Fruit fly (Drosophila melanogaster) whole organism, embryonic: ENCODE results near the gene ND-B18.

Source experiments
- Asciz ChIP-seq: fragments of 200-800 bp; sonication (Bioruptor generic); optimal IDR thresholded peaks from 2 replicates; lab custom pipeline; 2017; ENCODE audit warnings: missing biosample characterization, mild to moderate bottlenecking, missing genetic modification characterization, missing genetic modification reagents
- Bteb2 ChIP-seq: fragments of 200-800 bp; sonication (Bioruptor generic); optimal IDR thresholded peaks from 2 replicates; lab custom pipeline; 2016; ENCODE audit warnings: missing biosample characterization, missing genetic modification characterization
- CG1024 ChIP-seq: fragments of 200-800 bp; sonication (Bioruptor generic); IDR thresholded peaks from 2 replicates; pipeline ENCODE4 v1.3.6; 2022; ENCODE audit warnings: missing biosample characterization, missing genetic modification characterization
- CG10267 ChIP-seq: fragments of 200-800 bp; sonication (Bioruptor generic); optimal IDR thresholded peaks from 2 replicates; lab custom pipeline; 2018; ENCODE audit warnings: missing biosample characterization, mild to moderate bottlenecking, missing genetic modification characterization, moderate library complexity
- CG10274 ChIP-seq: fragments of 200-800 bp; sonication (Bioruptor generic); optimal IDR thresholded peaks from 3 replicates; lab custom pipeline; 2017; ENCODE audit warnings: missing biosample characterization, mild to moderate bottlenecking, missing genetic modification characterization
- CG10431 ChIP-seq: fragments of 200-800 bp; sonication (Bioruptor generic); optimal IDR thresholded peaks from 3 replicates; lab custom pipeline; 2018; ENCODE audit warnings: missing biosample characterization, mild to moderate bottlenecking, missing genetic modification characterization
- CG10543 ChIP-seq: fragments of 200-800 bp; sonication (Bioruptor generic); optimal IDR thresholded peaks from 3 replicates; lab custom pipeline; 2017; ENCODE audit warnings: missing biosample characterization, mild to moderate bottlenecking, missing genetic modification characterization, moderate library complexity
- CG11247 ChIP-seq: fragments of 200-800 bp; sonication (Bioruptor generic); IDR thresholded peaks from 2 replicates; pipeline ENCODE4 v1.3.6; 2022; ENCODE audit warnings: missing biosample characterization, missing genetic modification characterization
- CG11456 ChIP-seq: fragments of 200-800 bp; sonication (Bioruptor generic); IDR thresholded peaks from 3 replicates; pipeline ENCODE4 v1.3.6; 2022; ENCODE audit warnings: missing biosample characterization, missing genetic modification characterization
- CG11695 ChIP-seq: fragments of 200-800 bp; sonication (Bioruptor generic); IDR thresholded peaks from 3 replicates; pipeline ENCODE4 v1.3.6; 2022; ENCODE audit warnings: missing biosample characterization, missing genetic modification characterization
- CG12659 ChIP-seq: fragments of 200-800 bp; sonication (Bioruptor generic); optimal IDR thresholded peaks from 3 replicates; lab custom pipeline; 2017; ENCODE audit warnings: mild to moderate bottlenecking, missing biosample characterization, missing genetic modification reagents, missing genetic modification characterization
- CG16813 ChIP-seq: fragments of 200-800 bp; sonication (Bioruptor generic); IDR thresholded peaks from 3 replicates; pipeline ENCODE4 v1.3.6; 2022; ENCODE audit warnings: missing biosample characterization, missing genetic modification characterization; ENCODE audit not compliant: partially characterized antibody
- CG17802 ChIP-seq: fragments of 200-800 bp; sonication (Bioruptor generic); optimal IDR thresholded peaks from 2 replicates; lab custom pipeline; 2018; ENCODE audit warnings: missing biosample characterization, mild to moderate bottlenecking, missing genetic modification characterization, moderate library complexity
- CG17912 ChIP-seq: fragments of 200-800 bp; sonication (Bioruptor generic); optimal IDR thresholded peaks from 2 replicates; lab custom pipeline; 2018; ENCODE audit warnings: missing biosample characterization, mild to moderate bottlenecking, missing genetic modification characterization
- CG2199 ChIP-seq: fragments of 200-800 bp; sonication (Bioruptor generic); IDR thresholded peaks from 3 replicates; pipeline ENCODE4 v1.3.6; 2022; ENCODE audit warnings: missing biosample characterization, missing genetic modification characterization
- CG2678 ChIP-seq: fragments of 200-800 bp; sonication (Bioruptor generic); optimal IDR thresholded peaks from 3 replicates; lab custom pipeline; 2019; ENCODE audit warnings: missing biosample characterization, mild to moderate bottlenecking, missing genetic modification characterization, moderate library complexity
- CG33213 ChIP-seq: fragments of 200-800 bp; sonication (Bioruptor generic); optimal IDR thresholded peaks from 3 replicates; lab custom pipeline; 2016; ENCODE audit warnings: missing biosample characterization, missing genetic modification characterization
- CG3726 ChIP-seq: fragments of 200-800 bp; sonication (Bioruptor generic); IDR thresholded peaks from 3 replicates; pipeline ENCODE4, ENCODE4 v1.3.6; 2022; ENCODE audit warnings: missing biosample characterization, missing genetic modification characterization
- CG6791 ChIP-seq: fragments of 200-800 bp; sonication (Bioruptor generic); IDR thresholded peaks from 3 replicates; pipeline ENCODE4 v1.3.6; 2022; ENCODE audit warnings: missing biosample characterization, missing genetic modification characterization; ENCODE audit not compliant: partially characterized antibody
- CG7556 ChIP-seq: fragments of 200-800 bp; sonication (Bioruptor generic); optimal IDR thresholded peaks from 2 replicates; lab custom pipeline; 2017; ENCODE audit warnings: missing biosample characterization, mild to moderate bottlenecking, missing genetic modification characterization
- CG9797 ChIP-seq: fragments of 200-800 bp; sonication (Bioruptor generic); optimal IDR thresholded peaks from 3 replicates; lab custom pipeline; 2018; ENCODE audit warnings: missing biosample characterization, mild to moderate bottlenecking, missing genetic modification characterization
- Camta ChIP-seq: fragments of 200-800 bp; sonication (Bioruptor generic); optimal IDR thresholded peaks from 2 replicates; lab custom pipeline; 2016; ENCODE audit warnings: missing biosample characterization, missing genetic modification characterization
- CkIIα-i1 ChIP-seq: fragments of 200-800 bp; sonication (Bioruptor generic); IDR thresholded peaks from 2 replicates; pipeline ENCODE4 v1.3.6; 2022; ENCODE audit warnings: missing biosample characterization, missing genetic modification characterization
- D19A ChIP-seq: fragments of 200-800 bp; optimal IDR thresholded peaks from 3 replicates; lab custom pipeline; 2019; ENCODE audit warnings: missing biosample characterization, mild to moderate bottlenecking, missing genetic modification characterization, moderate library complexity
- Dip2 ChIP-seq: fragments of 200-800 bp; sonication (Bioruptor generic); IDR thresholded peaks from 2 replicates; pipeline ENCODE4 v1.3.6; 2022; ENCODE audit warnings: missing biosample characterization, missing genetic modification characterization
- Hmr ChIP-seq: fragments of 200-800 bp; sonication (Bioruptor generic); optimal IDR thresholded peaks from 3 replicates; lab custom pipeline; 2017; ENCODE audit warnings: mild to moderate bottlenecking, missing biosample characterization, missing genetic modification reagents, missing genetic modification characterization
- Hmx ChIP-seq: fragments of 200-800 bp; sonication (Bioruptor generic); optimal IDR thresholded peaks from 2 replicates; lab custom pipeline; 2016; ENCODE audit warnings: missing biosample characterization, missing genetic modification characterization
- Taf1 ChIP-seq: fragments of 200-800 bp; sonication (Bioruptor generic); IDR thresholded peaks from 2 replicates; pipeline ENCODE4 v1.3.6; 2022; ENCODE audit warnings: missing biosample characterization, missing genetic modification characterization
- Usf ChIP-seq: fragments of 200-800 bp; sonication (Bioruptor generic); optimal IDR thresholded peaks from 2 replicates; lab custom pipeline; 2017; ENCODE audit warnings: missing genotype, missing biosample characterization, missing genetic modification characterization
- al ChIP-seq: fragments of 200-800 bp; sonication (Bioruptor generic); IDR thresholded peaks from 2 replicates; pipeline ENCODE4 v1.3.6; 2022; ENCODE audit warnings: missing biosample characterization, missing genetic modification characterization
- br ChIP-seq: fragments of >200 bp; optimal IDR thresholded peaks from 2 replicates; lab custom pipeline; 2017
- fd64A ChIP-seq: fragments of 200-800 bp; sonication (Bioruptor generic); optimal IDR thresholded peaks from 3 replicates; lab custom pipeline; 2018; ENCODE audit warnings: missing biosample characterization, mild to moderate bottlenecking, missing genetic modification characterization
- gcm ChIP-seq: fragments of 200-800 bp; sonication (Bioruptor generic); optimal IDR thresholded peaks from 2 replicates; lab custom pipeline; 2019; ENCODE audit warnings: missing biosample characterization, mild to moderate bottlenecking, missing genetic modification characterization, moderate library complexity
- h ChIP-seq: fragments of >200 bp; optimal IDR thresholded peaks from 2 replicates; lab custom pipeline; 2017
- hkb ChIP-seq, 2 experiments: fragments of 200-800 bp in 1 of 2; fragments of >200 bp in 1 of 2; sonication (Bioruptor generic) in 1 of 2; IDR thresholded peaks in 1 of 2; optimal IDR thresholded peaks in 1 of 2; 2 replicates each; pipeline versions ENCODE4 v1.3.6 to Lab custom; 2017 to 2022; ENCODE audit warnings: missing biosample characterization in 1 of 2, missing genetic modification characterization in 1 of 2
- jumu ChIP-seq: fragments of 200-800 bp; sonication (Bioruptor generic); optimal IDR thresholded peaks from 3 replicates; lab custom pipeline; 2016; ENCODE audit warnings: missing biosample characterization, missing genetic modification characterization
- kah ChIP-seq: fragments of 200-800 bp; sonication (Bioruptor generic); optimal IDR thresholded peaks from 2 replicates; lab custom pipeline; 2018; ENCODE audit warnings: missing biosample characterization, mild to moderate bottlenecking, missing genetic modification characterization
- odd ChIP-seq: fragments of 200-800 bp; sonication (Bioruptor generic); optimal IDR thresholded peaks from 2 replicates; lab custom pipeline; 2017; ENCODE audit warnings: missing biosample characterization, mild to moderate bottlenecking, missing genetic modification characterization
- pfk ChIP-seq: fragments of 200-800 bp; sonication (Bioruptor generic); optimal IDR thresholded peaks from 2 replicates; lab custom pipeline; 2018; ENCODE audit warnings: missing biosample characterization, mild to moderate bottlenecking, missing genetic modification characterization, moderate library complexity
- pho ChIP-seq: fragments of 200-800 bp; sonication (Bioruptor generic); optimal IDR thresholded peaks from 2 replicates; lab custom pipeline; 2016; ENCODE audit warnings: missing biosample characterization, missing genetic modification characterization
- psq ChIP-seq: fragments of 200-800 bp; sonication (Bioruptor generic); optimal IDR thresholded peaks from 2 replicates; lab custom pipeline; 2017; ENCODE audit warnings: missing biosample characterization, missing genetic modification characterization
- repo ChIP-seq: fragments of 200-800 bp; sonication (Bioruptor generic); optimal IDR thresholded peaks from 2 replicates; lab custom pipeline; 2016; ENCODE audit warnings: missing biosample characterization, missing genetic modification characterization
- shn ChIP-seq: fragments of 200-800 bp; sonication (Bioruptor generic); optimal IDR thresholded peaks from 3 replicates; lab custom pipeline; 2016; ENCODE audit warnings: missing biosample characterization, missing genetic modification characterization
- sna ChIP-seq: fragments of 200-800 bp; sonication (Bioruptor generic); IDR thresholded peaks from 2 replicates; pipeline ENCODE4 v1.3.6; 2022; ENCODE audit warnings: missing biosample characterization, missing genetic modification characterization; ENCODE audit not compliant: partially characterized antibody
- tna ChIP-seq: fragments of 200-800 bp; sonication (Bioruptor generic); IDR thresholded peaks from 2 replicates; pipeline ENCODE4 v1.3.6; 2022; ENCODE audit warnings: missing biosample characterization, missing genetic modification characterization; ENCODE audit not compliant: partially characterized antibody
- trem ChIP-seq: fragments of 200-800 bp; optimal IDR thresholded peaks from 3 replicates; lab custom pipeline; 2019; ENCODE audit warnings: missing biosample characterization, mild to moderate bottlenecking, missing genetic modification characterization, moderate library complexity
- unc-4 ChIP-seq: fragments of 200-800 bp; sonication (Bioruptor generic); IDR thresholded peaks from 2 replicates; pipeline ENCODE4 v1.3.6; 2022; ENCODE audit warnings: missing biosample characterization, missing genetic modification characterization; ENCODE audit not compliant: partially characterized antibody
- vvl ChIP-seq: fragments of 200-800 bp; sonication (Bioruptor generic); IDR thresholded peaks from 2 replicates; pipeline ENCODE4 v1.3.6; 2022; ENCODE audit warnings: missing biosample characterization, missing genetic modification characterization
- wdn ChIP-seq: fragments of 200-800 bp; sonication (Bioruptor generic); IDR thresholded peaks from 2 replicates; pipeline ENCODE4 v1.3.6; 2022; ENCODE audit warnings: missing biosample characterization, missing genetic modification characterization

The ND-B18 gene

DNA sequence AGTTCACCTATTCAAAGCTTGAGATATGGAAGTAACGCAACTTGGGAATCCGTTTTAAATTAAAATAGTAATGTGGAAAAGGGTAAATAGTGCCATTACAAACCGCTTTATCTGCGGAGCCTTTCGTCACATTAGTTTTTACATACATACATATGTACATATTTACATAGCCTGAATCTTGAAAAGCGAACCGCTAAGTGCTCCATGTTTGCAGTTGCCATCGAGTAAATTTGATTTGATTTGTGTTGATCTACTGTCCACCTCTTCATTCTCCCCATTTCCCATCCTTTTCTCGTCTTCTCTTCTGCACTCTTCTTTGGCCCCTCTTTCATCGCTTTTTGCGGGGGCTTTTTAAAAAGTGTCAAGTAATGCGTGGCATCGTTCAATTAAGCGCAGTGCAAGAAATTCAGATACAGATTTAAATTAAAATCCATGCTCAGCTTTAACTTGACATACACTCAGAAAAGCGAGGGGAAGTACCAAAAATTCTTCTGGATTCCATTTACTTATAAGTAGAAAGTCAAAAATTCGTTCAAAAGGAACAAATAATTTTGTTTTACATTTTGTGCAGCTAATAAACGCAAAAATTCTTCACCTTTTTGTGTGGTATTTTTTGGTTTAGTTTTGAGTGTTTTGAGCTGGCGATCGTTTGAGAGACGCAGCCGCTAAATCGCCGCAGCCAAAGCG, 20.4 kb upstream of the ND-B18 start (continued):
- TF ChIP-seq psq (peak; percentile 76), CG17912 (peak; percentile 93), Dip2 (GFP tag; lab: Robert Waterston, UW) (no peak), hkb (optimal IDR thresholded peaks at IDR 0.05; lab: Kevin White, UChicago) (no peak), hkb (GFP tag; IDR thresholded peaks at IDR 0.05; lab: Robert Waterston, UW) (peak; percentile 90), Asciz (GFP tag; lab: Kevin White, UChicago) (peak; percentile 98), CG1024 (GFP tag; lab: Robert Waterston, UW) (peak; percentile 84; the same call in 1 of the 2 replicates), CG16813 (no peak), jumu (GFP tag; lab: Kevin White, UChicago) (no peak), CG10267 (peak; percentile 20), CG2199 (no peak), kah (peak; percentile 77), D19A (tag; lab: Kevin White, UChicago) (peak; percentile 51), vvl (GFP tag; lab: Robert Waterston, UW) (peak; percentile 84), CG10431 (peak; percentile 89), CG2678 (peak; percentile 89), CG7556 (GFP tag; lab: Kevin White, UChicago) (peak; percentile 80), CG11695 (GFP tag; lab: Robert Waterston, UW) (peak; percentile 72), pfk (GFP tag; lab: Kevin White, UChicago) (peak; percentile 73), CG33213 (GFP tag; lab: Kevin White, UChicago) (peak; percentile 91), CG17802 (peak; percentile 14), CG10274 (GFP tag; lab: Kevin White, UChicago) (peak; percentile 76), odd (peak; percentile 91), h (lab: Kevin White, UChicago) (no peak), tna (GFP tag; lab: Robert Waterston, UW) (no peak), pho (GFP tag; lab: Kevin White, UChicago) (peak; percentile 73), shn (GFP tag; lab: Kevin White, UChicago) (peak; percentile 62), Hmx (no peak), Taf1 (GFP tag; lab: Robert Waterston, UW) (no peak), Hmr (GFP tag; lab: Kevin White, UChicago) (peak; percentile 91), unc-4 (GFP tag; lab: Robert Waterston, UW) (no peak), al (no peak), trem (tag; lab: Kevin White, UChicago) (peak; percentile 42), CG11456 (peak; percentile 68; the same call in 2 of the 3 replicates), CG9797 (GFP tag; lab: Kevin White, UChicago) (no peak), gcm (GFP tag; lab: Kevin White, UChicago) (peak; percentile 87), Camta (GFP tag; lab: Kevin White, UChicago) (peak; percentile 89), wdn (GFP tag; lab: Robert Waterston, UW) (0 out of 2 replicates have a peak, but pooled peaks have one; percentile 27), Usf (GFP tag; lab: Kevin White, UChicago) (peak; percentile 22), fd64A (GFP tag; lab: Kevin White, UChicago) (peak; percentile 97), CkIIα-i1 (GFP tag; lab: Robert Waterston, UW) (peak; percentile 44; the same call in 1 of the 2 replicates), CG12659 (GFP tag; lab: Kevin White, UChicago) (peak; percentile 88), br (lab: Kevin White, UChicago) (no peak), CG6791 (GFP tag; lab: Robert Waterston, UW) (no peak), Bteb2 (GFP tag; lab: Kevin White, UChicago) (peak; percentile 51), CG11247 (GFP tag; lab: Robert Waterston, UW) (peak; percentile 72), CG3726 (GFP tag; lab: Robert Waterston, UW) (0 out of 3 replicates have a peak, but pooled peaks have one; percentile 30), sna (no peak), repo (GFP tag; lab: Kevin White, UChicago) (peak; percentile 83), CG10543 (GFP tag; lab: Kevin White, UChicago) (peak; percentile 94)
